ENCODE assay signal across 2 worm cellular contexts in genomic region chrX:8003663-8004062, ce11.
A peak's percentile ranks its signal among the peaks of the same experiment; 100 is the strongest.
TF ChIP-seq lines count a peak whose summit lies in the region.

Gene F45E1.1 (plus strand): TSS chrX:8003682.
Gene F45E1.2 (plus strand): TSS chrX:8003733.

TF ChIP-seq in whole organism, L3 larva, 47 proteins besides CTCF, POLR2A, EP300 and RAD21:
- TF ChIP-seq lin-39 (tag; optimal IDR thresholded peaks at IDR 0.05; lab: Kevin White, UChicago) (peak; percentile 67), aly-2 (tag; optimal IDR thresholded peaks at IDR 0.05; lab: Kevin White, UChicago) (no peak)
TF ChIP-seq in whole organism, L3 larva: peak in this region for 1.

TF ChIP-seq in whole organism, L4 larva, 104 proteins besides CTCF, POLR2A, EP300 and RAD21:
- TF ChIP-seq dve-1 (tag; optimal IDR thresholded peaks at IDR 0.05; lab: Kevin White, UChicago; ENCODE audit: insufficient read depth) (no peak), egl-43 (GFP tag; IDR thresholded peaks at IDR 0.05; lab: Robert Waterston, UW) (no peak), dpl-1 (GFP tag; optimal IDR thresholded peaks at IDR 0.05; lab: Kevin White, UChicago) (no peak), set-16 (GFP tag; IDR thresholded peaks at IDR 0.05; lab: Robert Waterston, UW) (peak; percentile 76; the same call in 1 of the 2 replicates), ceh-82 (tag; optimal IDR thresholded peaks at IDR 0.05; lab: Kevin White, UChicago) (no peak), aha-1 (tag; lab: Kevin White, UChicago) (peak; percentile 18)

Comparison
In these comparisons a context has a peak if more than half of its experiments do, and no peak if none do; other contexts are left out.
1. Of the 28 proteins assayed by ChIP-seq in both whole organism, L4 larva and whole organism, L3 larva: peak only in whole organism, L4 larva: none; only in whole organism, L3 larva: lin-39; in both: none; in neither: 27.